Worm (Caenorhabditis elegans) whole organism, L1 larva: ENCODE measurements around the gene cah-5.

Source experiments
- C04F5.9 ChIP-seq: sonication (generic microtip); optimal IDR thresholded peaks from 2 replicates; lab custom pipeline; 2016; ENCODE audit warnings: missing genetic modification characterization, missing compliant biosample characterization
- C16A3.4 ChIP-seq: fragments of 150-350 bp; optimal IDR thresholded peaks from 2 replicates; lab custom pipeline; 2014; ENCODE audit warnings: missing biosample characterization, missing genetic modification characterization
- Y116A8C.19 ChIP-seq: sonication (generic microtip); optimal IDR thresholded peaks from 2 replicates; lab custom pipeline; 2016; ENCODE audit warnings: missing compliant biosample characterization, missing genetic modification characterization, borderline replicate concordance
- alr-1 ChIP-seq: fragments of 200-800 bp; sonication (Bioruptor generic); optimal IDR thresholded peaks from 2 replicates; lab custom pipeline; 2018; ENCODE audit warnings: borderline replicate concordance, mild to moderate bottlenecking, missing genetic modification characterization, missing compliant biosample characterization
- blmp-1 ChIP-seq: fragments of 150-350 bp; optimal IDR thresholded peaks from 2 replicates; lab custom pipeline; 2014; ENCODE audit warnings: missing biosample characterization, missing genetic modification characterization
- ceh-63 ChIP-seq: fragments of 200-800 bp; sonication (Bioruptor generic); optimal IDR thresholded peaks from 2 replicates; lab custom pipeline; 2018; ENCODE audit warnings: mild to moderate bottlenecking, missing genetic modification characterization, missing compliant biosample characterization
- ceh-82 ChIP-seq, 3 experiments: fragments of 150-350 bp in 1 of 3; sonication (generic microtip) in 2 of 3; optimal IDR thresholded peaks; 2 replicates each; lab custom pipeline; 2014 to 2017; ENCODE audit warnings: missing biosample characterization in 3 of 3, missing genetic modification characterization in 3 of 3
- ceh-90 ChIP-seq: sonication (generic microtip); optimal IDR thresholded peaks from 2 replicates; lab custom pipeline; 2016; ENCODE audit warnings: missing genetic modification characterization, missing compliant biosample characterization
- efl-3 ChIP-seq: fragments of 200-800 bp; sonication (Bioruptor generic); optimal IDR thresholded peaks from 2 replicates; lab custom pipeline; 2018; ENCODE audit warnings: mild to moderate bottlenecking, missing genetic modification characterization, missing compliant biosample characterization
- elt-3 ChIP-seq, 6 experiments: fragments of 150-350 bp in 1 of 6; sonication (generic microtip); optimal IDR thresholded peaks; 2 replicates each; lab custom pipeline; 2017 to 2018; ENCODE audit warnings: missing biosample characterization in 6 of 6, missing genetic modification characterization in 6 of 6, inconsistent platforms in 1 of 6
- ets-5 ChIP-seq: fragments of 200-800 bp; sonication (Bioruptor generic); IDR thresholded peaks from 2 replicates; pipeline ENCODE4 v1.3.6; 2022; ENCODE audit warnings: missing genetic modification characterization, missing compliant biosample characterization
- hlh-4 ChIP-seq: sonication (generic microtip); optimal IDR thresholded peaks from 2 replicates; lab custom pipeline; 2016; ENCODE audit warnings: mild to moderate bottlenecking, missing genetic modification characterization, missing compliant biosample characterization
- lin-13 ChIP-seq: fragments of 150-350 bp; optimal IDR thresholded peaks from 2 replicates; lab custom pipeline; 2014; ENCODE audit warnings: missing biosample characterization, missing genetic modification reagents, missing genetic modification characterization
- lin-14 ChIP-seq: fragments of 200-800 bp; sonication (Bioruptor generic); optimal IDR thresholded peaks from 2 replicates; lab custom pipeline; 2018; ENCODE audit warnings: mild to moderate bottlenecking, missing genetic modification characterization, moderate library complexity, missing compliant biosample characterization
- lin-35 ChIP-seq, 2 experiments: fragments of 150-350 bp; optimal IDR thresholded peaks; 2 replicates each; lab custom pipeline; 2014; ENCODE audit warnings: missing biosample characterization in 2 of 2, missing genetic modification characterization in 2 of 2, missing genetic modification reagents in 2 of 2
- lir-3 ChIP-seq: sonication (generic microtip); optimal IDR thresholded peaks from 2 replicates; lab custom pipeline; 2016; ENCODE audit warnings: mild to moderate bottlenecking, missing genetic modification characterization, moderate library complexity, missing compliant biosample characterization; ENCODE audit not compliant: poor library complexity
- nhr-12 ChIP-seq: sonication (generic microtip); optimal IDR thresholded peaks from 2 replicates; lab custom pipeline; 2017; ENCODE audit warnings: missing biosample characterization, missing genetic modification characterization
- nhr-28 ChIP-seq: fragments of 150-350 bp; optimal IDR thresholded peaks from 2 replicates; lab custom pipeline; 2014; ENCODE audit warnings: missing biosample characterization, missing genetic modification characterization
- nhr-84 ChIP-seq: sonication (generic microtip); optimal IDR thresholded peaks from 2 replicates; lab custom pipeline; 2017; ENCODE audit warnings: missing biosample characterization, missing genetic modification characterization
- nhr-85 ChIP-seq: sonication (generic microtip); peaks from one replicate; lab custom pipeline; 2016; ENCODE audit warnings: missing genetic modification characterization, inconsistent platforms, missing compliant biosample characterization
- pag-3 ChIP-seq: sonication (generic microtip); optimal IDR thresholded peaks from 2 replicates; lab custom pipeline; 2017; ENCODE audit warnings: missing genetic modification characterization, mild to moderate bottlenecking, missing compliant biosample characterization, antibody characterized with exemption, borderline replicate concordance; ENCODE audit not compliant: insufficient read depth
- skn-1 ChIP-seq: fragments of 150-350 bp; optimal IDR thresholded peaks from 2 replicates; lab custom pipeline; 2014; ENCODE audit warnings: missing biosample characterization, missing genetic modification characterization
- snu-23 ChIP-seq: sonication (generic microtip); optimal IDR thresholded peaks from 2 replicates; lab custom pipeline; 2016; ENCODE audit warnings: missing genetic modification characterization, missing compliant biosample characterization
- sox-4 ChIP-seq: sonication (generic microtip); optimal IDR thresholded peaks from 2 replicates; lab custom pipeline; 2016; ENCODE audit warnings: missing genetic modification characterization, missing compliant biosample characterization
- sptf-1 ChIP-seq: fragments of 150-350 bp; optimal IDR thresholded peaks from 2 replicates; lab custom pipeline; 2014; ENCODE audit warnings: missing biosample characterization, missing genetic modification characterization
- swsn-7 ChIP-seq: sonication (generic microtip); optimal IDR thresholded peaks from 2 replicates; lab custom pipeline; 2016; ENCODE audit warnings: missing genetic modification characterization, missing compliant biosample characterization
- tbx-2 ChIP-seq: sonication (generic microtip); optimal IDR thresholded peaks from 2 replicates; lab custom pipeline; 2016; ENCODE audit warnings: missing genetic modification characterization, missing compliant biosample characterization
- tlp-1 ChIP-seq: fragments of 150-350 bp; optimal IDR thresholded peaks from 2 replicates; lab custom pipeline; 2014; ENCODE audit warnings: missing biosample characterization, missing genetic modification characterization
- unc-130 ChIP-seq: fragments of 150-350 bp; optimal IDR thresholded peaks from 2 replicates; lab custom pipeline; 2017; ENCODE audit warnings: missing biosample characterization, missing genetic modification characterization, inconsistent platforms
- unc-30 ChIP-seq: sonication (generic microtip); optimal IDR thresholded peaks from 2 replicates; lab custom pipeline; 2017; ENCODE audit warnings: missing biosample characterization, missing genetic modification characterization
- ztf-4 ChIP-seq: fragments of 150-350 bp; optimal IDR thresholded peaks from 2 replicates; lab custom pipeline; 2014; ENCODE audit warnings: missing biosample characterization, missing genetic modification characterization

The cah-5 gene

ce11 chrX:7068400-7068799 lies 48.6 kb downstream of the cah-5 start, which contains the start of gene pdi-6 (continued):
- peak; percentile 70 to 89 for TF ChIP-seq lin-35 (GFP tag; optimal IDR thresholded peaks at IDR 0.05; lab: Kevin White, UChicago)
- no peak for TF ChIP-seq nhr-28 (tag; lab: Kevin White, UChicago)
- TF ChIP-seq ceh-90 (tag; lab: Kevin White, UChicago), result peak; percentile 77
- no peak for TF ChIP-seq sptf-1 (tag; lab: Kevin White, UChicago)
- TF ChIP-seq lir-3 (tag; lab: Kevin White, UChicago), result peak; percentile 90
- peak; percentile 96 for TF ChIP-seq lin-14 (GFP tag; lab: Kevin White, UChicago)
- no peak for TF ChIP-seq nhr-12
- no peak for TF ChIP-seq nhr-84 (tag; lab: Kevin White, UChicago)
- no peak for TF ChIP-seq alr-1 (tag; lab: Kevin White, UChicago)
- peak; percentile 6 for TF ChIP-seq Y116A8C.19 (tag; lab: Kevin White, UChicago)
- TF ChIP-seq ets-5, result no peak
- peak; percentile 81 for TF ChIP-seq blmp-1 (tag; lab: Kevin White, UChicago)
- TF ChIP-seq skn-1 (tag; lab: Kevin White, UChicago), result peak; percentile 86
- TF ChIP-seq efl-3 (GFP tag; lab: Kevin White, UChicago), result no peak
- peak; percentile 92 for TF ChIP-seq C16A3.4 (tag; lab: Kevin White, UChicago)
- TF ChIP-seq pag-3 (tag; lab: Kevin White, UChicago), result no peak
- TF ChIP-seq ztf-4 (tag; lab: Kevin White, UChicago), result peak; percentile 32
- peak; percentile 88 for TF ChIP-seq tbx-2
- peak; percentile 90 for TF ChIP-seq snu-23 (GFP tag; lab: Kevin White, UChicago)
- TF ChIP-seq C04F5.9 (tag; lab: Kevin White, UChicago), result peak; percentile 60
- TF ChIP-seq sox-4 (tag; lab: Kevin White, UChicago), result no peak
- no peak for TF ChIP-seq ceh-63 (GFP tag; lab: Kevin White, UChicago)
- peak; percentile 58 for TF ChIP-seq unc-130 (tag; lab: Kevin White, UChicago)
- TF ChIP-seq nhr-85 (tag; lab: Kevin White, UChicago), result peak; percentile 93
- TF ChIP-seq swsn-7 (tag; lab: Kevin White, UChicago), result peak; percentile 84
- TF ChIP-seq unc-30 (tag; lab: Kevin White, UChicago), result no peak
- TF ChIP-seq elt-3 (tag; optimal IDR thresholded peaks at IDR 0.05; lab: Kevin White, UChicago), result peak in 5 of 6 experiments; percentile 86 to 95 (median 90)
- no peak for TF ChIP-seq tlp-1 (tag; lab: Kevin White, UChicago)
- TF ChIP-seq hlh-4 (tag; lab: Kevin White, UChicago), result no peak
- TF ChIP-seq ceh-82 (tag; optimal IDR thresholded peaks at IDR 0.05; lab: Kevin White, UChicago), result peak; percentile 85 to 91 (median 87)
- peak; percentile 91 for TF ChIP-seq lin-13 (GFP tag; lab: Kevin White, UChicago)
